Worm (Caenorhabditis elegans) whole organism, L4/young adult: Measurements from ENCODE around the gene ZK1307.9.

ENCODE experiments used
- W03F9.2 ChIP-seq: fragments of 150-350 bp; optimal IDR thresholded peaks from 2 replicates; lab custom pipeline; 2014; ENCODE audit warnings: missing biosample characterization, missing genetic modification characterization
- dao-5 ChIP-seq: sonication (generic microtip); optimal IDR thresholded peaks from 2 replicates; lab custom pipeline; 2016; ENCODE audit warnings: missing genotype, missing genetic modification characterization, moderate library complexity, missing compliant biosample characterization
- him-1 ChIP-seq: sonication (generic microtip); optimal IDR thresholded peaks from 2 replicates; lab custom pipeline; 2016; ENCODE audit warnings: missing genotype, missing genetic modification reagents, missing genetic modification characterization, missing compliant biosample characterization

ZK1307.9 gene

DNA sequence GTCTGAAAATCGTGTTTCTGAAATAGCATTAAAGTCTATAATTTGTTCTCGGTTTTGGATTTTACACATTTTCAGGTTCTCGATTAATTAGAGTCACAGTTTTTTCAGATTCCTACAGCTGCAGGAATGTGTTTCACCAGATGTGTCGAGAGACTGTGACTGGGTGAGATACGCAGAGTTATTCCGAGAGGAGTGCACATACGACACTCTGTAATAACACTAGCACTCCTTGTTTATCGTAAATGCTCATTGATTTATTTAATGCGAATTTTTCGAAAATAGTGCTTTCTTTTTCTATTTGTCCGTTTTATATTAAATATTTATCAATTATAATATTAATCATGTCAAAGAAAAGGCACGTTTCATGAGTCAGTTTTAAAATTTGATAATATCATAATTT is 18.1 kb downstream of the ZK1307.9 start, which contains the start of gene ZK1320.11:
Gene ZK1320.11 (plus strand): TSS at position 243 of the 400 bp plus-strand sequence.
- TF ChIP-seq dao-5 (tag; lab: Kevin White, UChicago) (no peak), him-1 (tag; lab: Kevin White, UChicago) (no peak), W03F9.2 (tag; lab: Kevin White, UChicago) (no peak)

ce11 chrII:9668959-9669358 is 19.7 kb downstream of the ZK1307.9 start, which contains the start of gene taf-8:
TSS of gene taf-8 (plus strand) at chrII:9669318.
- no peak for TF ChIP-seq him-1 (tag; lab: Kevin White, UChicago)
- TF ChIP-seq dao-5 (tag; lab: Kevin White, UChicago) = no peak
- TF ChIP-seq W03F9.2 (tag; lab: Kevin White, UChicago) = peak; percentile 16

DNA sequence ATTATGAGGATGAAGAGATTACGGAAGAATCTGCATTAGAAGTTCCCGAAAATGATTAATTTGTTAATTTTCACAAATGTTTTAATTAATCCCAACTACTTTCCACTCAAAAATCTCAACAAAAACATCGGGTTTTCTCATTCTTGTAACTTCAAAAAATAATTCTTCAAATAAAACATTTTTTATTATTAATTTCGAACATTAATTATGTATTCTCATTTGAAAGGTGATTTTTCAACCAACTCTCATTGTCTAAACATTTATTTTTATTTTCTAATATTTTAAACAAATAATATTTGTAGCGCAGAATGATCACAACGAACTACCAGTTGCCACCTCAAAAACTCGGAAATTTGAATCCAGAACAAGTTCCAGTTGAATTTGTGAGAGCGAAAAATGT is 22.0 kb downstream of the ZK1307.9 start, which contains the start of gene ZK1320.7:
Gene ZK1320.7 (plus strand): TSS at position 301 of the 400 bp plus-strand sequence.
- no peak for TF ChIP-seq him-1 (tag; lab: Kevin White, UChicago)
- no peak for TF ChIP-seq W03F9.2 (tag; lab: Kevin White, UChicago)
- TF ChIP-seq dao-5 (tag; lab: Kevin White, UChicago) = no peak

DNA sequence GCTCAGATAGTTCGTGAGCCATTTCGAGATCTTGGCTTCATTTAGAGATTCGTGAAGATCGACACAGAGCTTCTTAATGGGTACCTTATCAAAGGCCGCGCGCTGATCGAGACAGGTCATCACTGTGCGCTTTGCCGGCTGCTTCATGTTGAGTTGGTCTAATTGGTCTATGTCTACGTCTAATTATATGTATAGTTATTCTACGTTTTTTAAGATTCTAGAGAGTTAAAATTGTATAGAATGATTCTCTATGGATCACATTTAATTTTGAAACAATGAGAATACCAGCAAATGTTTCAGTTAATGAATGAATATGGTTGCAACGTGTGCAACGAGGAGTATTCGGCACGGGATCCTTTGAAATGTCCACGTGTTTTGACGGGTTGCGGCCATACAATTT is 25.4 kb downstream of the ZK1307.9 start, which contains the start of gene arc-1:
Gene arc-1 (plus strand): TSS at position 301 of the 400 bp plus-strand sequence.
- TF ChIP-seq W03F9.2 (tag; lab: Kevin White, UChicago) (no peak), dao-5 (tag; lab: Kevin White, UChicago) (no peak), him-1 (tag; lab: Kevin White, UChicago) (no peak)

ce11 chrII:9677470-9677869 is 28.2 kb downstream of the ZK1307.9 start:
- TF ChIP-seq him-1 (tag; lab: Kevin White, UChicago) (no peak), W03F9.2 (tag; lab: Kevin White, UChicago) (no peak), dao-5 (tag; lab: Kevin White, UChicago) (no peak)

- TF ChIP-seq him-1 (tag; lab: Kevin White, UChicago) (no peak), dao-5 (tag; lab: Kevin White, UChicago) (no peak), W03F9.2 (tag; lab: Kevin White, UChicago) (no peak)
Measured at ce11 chrII:9679842-9680241, 30.6 kb downstream of the ZK1307.9 start.

DNA sequence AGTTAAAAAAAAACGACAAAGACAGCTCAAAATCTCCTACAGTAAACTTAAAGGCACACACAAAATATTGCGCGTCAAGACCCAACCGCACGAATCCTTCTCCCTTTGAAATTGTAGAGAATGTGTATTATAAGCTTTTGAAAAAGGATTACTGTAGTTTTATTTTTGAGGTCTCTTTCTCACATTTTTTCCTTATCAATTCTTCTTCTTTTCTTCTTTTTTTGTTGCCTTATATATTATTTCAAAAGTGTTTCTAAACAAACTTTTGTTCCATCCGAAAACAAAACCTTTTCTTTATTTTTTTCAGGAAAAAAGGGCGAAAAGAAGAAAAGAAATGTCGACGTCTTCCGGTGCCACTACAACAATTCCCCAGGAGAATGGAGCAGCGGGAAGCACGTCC is 31.2 kb downstream of the ZK1307.9 start, which contains the start of gene ZK1320.13:
Gene ZK1320.13 (plus strand): TSS at position 301 of the 400 bp plus-strand sequence.
- TF ChIP-seq him-1 (tag; lab: Kevin White, UChicago) (no peak), dao-5 (tag; lab: Kevin White, UChicago) (no peak), W03F9.2 (tag; lab: Kevin White, UChicago) (no peak)

ce11 chrII:9682044-9682443 is 32.8 kb downstream of the ZK1307.9 start:
- no peak for TF ChIP-seq W03F9.2 (tag; lab: Kevin White, UChicago)
- no peak for TF ChIP-seq dao-5 (tag; lab: Kevin White, UChicago)
- TF ChIP-seq him-1 (tag; lab: Kevin White, UChicago) = no peak

DNA sequence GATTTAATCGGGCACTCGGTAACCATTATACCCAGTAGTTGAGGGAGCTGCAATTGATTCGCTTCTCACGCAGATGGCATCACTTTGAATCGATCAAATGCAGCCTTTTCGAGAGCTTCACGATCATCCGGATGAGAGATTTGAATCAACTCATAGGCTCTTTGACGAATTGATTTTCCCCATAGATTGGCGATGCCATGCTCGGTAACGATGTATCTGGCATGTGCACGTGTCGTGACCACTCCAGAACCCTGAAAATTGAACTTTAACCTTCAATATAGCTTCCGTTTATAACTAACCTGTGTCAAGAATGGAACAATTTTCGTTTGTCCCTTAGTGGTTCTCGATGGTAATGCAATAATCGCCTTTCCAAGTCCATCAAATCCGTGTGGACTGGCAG is 34.9 kb downstream of the ZK1307.9 start:
- TF ChIP-seq dao-5 (tag; lab: Kevin White, UChicago) (no peak), W03F9.2 (tag; lab: Kevin White, UChicago) (no peak)

DNA sequence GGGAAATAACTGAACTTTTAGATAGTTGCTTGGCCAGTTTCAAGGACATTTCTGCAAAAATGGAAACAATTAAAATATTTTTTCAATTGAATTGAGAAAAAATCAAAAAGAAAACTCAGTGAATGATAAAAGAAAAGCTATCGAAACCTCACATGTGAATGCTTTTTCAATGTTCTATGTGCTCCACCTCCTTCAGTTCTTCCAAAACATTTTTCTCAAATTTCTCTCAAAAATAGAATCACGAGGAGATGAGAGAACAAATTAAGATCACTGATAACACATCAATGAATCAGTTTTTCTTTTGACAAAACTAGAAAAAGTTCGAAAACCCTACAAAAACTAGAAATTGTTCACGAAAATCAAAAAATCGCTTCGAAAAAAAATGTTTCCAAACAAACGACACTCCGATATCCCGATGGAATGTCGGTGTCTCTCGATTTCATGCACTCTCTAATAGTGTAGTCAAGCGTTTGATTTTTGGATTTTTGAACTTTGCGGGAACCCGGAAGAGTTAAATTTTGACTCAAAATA is 37.4 kb downstream of the ZK1307.9 start, which contains the start of gene ZK1320.9:
Gene ZK1320.9 (minus strand): TSS at position 51 of the 531 bp plus-strand sequence.
- TF ChIP-seq dao-5 (tag; lab: Kevin White, UChicago) (no peak), him-1 (tag; lab: Kevin White, UChicago) (no peak), W03F9.2 (tag; lab: Kevin White, UChicago) (no peak)

ce11 chrII:9690067-9690632 is 40.9 kb downstream of the ZK1307.9 start:
- TF ChIP-seq dao-5 (tag; lab: Kevin White, UChicago) = no peak
- no peak for TF ChIP-seq him-1 (tag; lab: Kevin White, UChicago)
- no peak for TF ChIP-seq W03F9.2 (tag; lab: Kevin White, UChicago)

DNA sequence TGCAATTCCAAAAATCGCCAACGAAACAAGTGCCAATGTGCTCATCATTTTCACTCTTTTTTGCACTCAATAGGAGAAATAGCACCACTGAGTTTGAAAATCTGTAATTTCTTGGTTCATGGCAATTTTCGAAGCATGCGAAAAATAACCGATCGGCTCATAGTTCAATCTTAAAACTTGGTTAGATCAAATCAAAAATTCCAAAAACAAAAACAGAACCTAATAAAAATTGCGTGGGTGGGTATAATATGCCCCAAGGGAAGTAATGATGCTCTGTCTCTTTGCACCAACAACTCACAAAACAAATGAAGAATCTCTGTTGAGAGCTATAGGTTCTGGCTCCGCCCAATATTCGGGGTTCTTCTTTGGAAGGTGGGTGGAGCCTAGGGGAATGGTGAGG is 42.5 kb downstream of the ZK1307.9 start, which contains the start of gene nlp-11:
Gene nlp-11 (minus strand): TSS at position 101 of the 400 bp plus-strand sequence.
- no peak for TF ChIP-seq W03F9.2 (tag; lab: Kevin White, UChicago)
- no peak for TF ChIP-seq him-1 (tag; lab: Kevin White, UChicago)
- no peak for TF ChIP-seq dao-5 (tag; lab: Kevin White, UChicago)

DNA sequence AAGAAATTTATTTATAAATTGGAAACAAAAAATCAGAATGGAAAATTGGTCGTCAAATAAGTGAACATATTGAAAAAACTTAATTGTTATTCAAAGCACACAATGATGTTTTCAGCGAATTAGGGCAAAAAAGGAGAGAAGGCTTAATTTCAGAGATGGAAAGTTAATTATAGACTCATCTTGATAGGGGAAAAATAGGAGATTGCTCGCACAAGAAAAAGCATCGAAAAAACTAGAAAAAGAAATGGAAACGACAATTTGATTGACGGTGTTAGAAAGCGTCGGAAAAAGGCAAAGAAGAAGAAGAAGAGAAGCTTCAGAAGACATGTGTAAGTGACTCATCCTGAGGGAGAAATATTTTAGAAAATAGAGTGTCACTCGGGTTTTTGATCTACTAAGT is 46.7 kb downstream of the ZK1307.9 start:
- no peak for TF ChIP-seq him-1 (tag; lab: Kevin White, UChicago)
- no peak for TF ChIP-seq dao-5 (tag; lab: Kevin White, UChicago)
- no peak for TF ChIP-seq W03F9.2 (tag; lab: Kevin White, UChicago)
